Worm (Caenorhabditis elegans): Measurements from ENCODE around the gene dnj-20.

Gene dnj-20

DNA sequence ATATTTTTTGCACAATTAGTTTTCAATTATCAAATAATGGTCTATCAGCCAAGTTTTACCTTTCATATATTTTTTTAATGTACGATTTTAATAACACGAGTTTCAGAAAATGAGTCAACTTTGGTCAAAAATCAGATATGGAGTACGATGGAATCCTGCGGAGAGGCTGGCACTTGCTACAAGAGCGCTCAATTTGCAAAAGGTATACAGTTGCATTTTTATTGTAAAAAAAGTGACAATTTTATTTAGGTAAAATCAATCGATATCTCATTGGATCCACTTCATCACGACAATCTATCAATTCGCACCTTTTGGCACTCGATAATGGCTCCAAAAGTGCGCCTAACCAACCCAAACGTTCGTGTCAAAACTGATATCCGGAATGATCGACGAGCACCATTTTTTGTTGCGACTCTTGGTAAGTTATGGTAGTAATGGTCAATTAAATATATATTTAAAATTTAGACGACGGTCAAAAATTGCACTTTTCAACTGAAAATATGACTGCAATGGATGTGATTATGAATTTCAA is 26.4 kb downstream of the dnj-20 start, which contains the start of gene mrpl-53:
Gene mrpl-53, plus strand, starts transcription at position 107 of the 532 bp plus-strand sequence.
- no peak for TF ChIP-seq unc-86 (tag; optimal IDR thresholded peaks at IDR 0.05)
- TF ChIP-seq efl-1 (optimal IDR thresholded peaks at IDR 0.05) = no peak
- TF ChIP-seq efl-1 (GFP tag; optimal IDR thresholded peaks at IDR 0.05 in 1 of 2) = peak in 1 of 2 experiments; percentile 66
- no peak for TF ChIP-seq dsc-1 (tag; optimal IDR thresholded peaks at IDR 0.05)
- peak; percentile 52 for TF ChIP-seq nhr-90 (tag; optimal IDR thresholded peaks at IDR 0.05; ENCODE audit: poor library complexity)
- TF ChIP-seq lin-35 (GFP tag; optimal IDR thresholded peaks at IDR 0.05) = peak in 1 of 2 experiments; percentile 1
- peak; percentile 29 for TF ChIP-seq nhr-71 (tag; optimal IDR thresholded peaks at IDR 0.05)
- no peak for TF ChIP-seq efl-3 (GFP tag; optimal IDR thresholded peaks at IDR 0.05)
- TF ChIP-seq ets-5 (GFP tag; IDR thresholded peaks at IDR 0.05) = no peak

DNA sequence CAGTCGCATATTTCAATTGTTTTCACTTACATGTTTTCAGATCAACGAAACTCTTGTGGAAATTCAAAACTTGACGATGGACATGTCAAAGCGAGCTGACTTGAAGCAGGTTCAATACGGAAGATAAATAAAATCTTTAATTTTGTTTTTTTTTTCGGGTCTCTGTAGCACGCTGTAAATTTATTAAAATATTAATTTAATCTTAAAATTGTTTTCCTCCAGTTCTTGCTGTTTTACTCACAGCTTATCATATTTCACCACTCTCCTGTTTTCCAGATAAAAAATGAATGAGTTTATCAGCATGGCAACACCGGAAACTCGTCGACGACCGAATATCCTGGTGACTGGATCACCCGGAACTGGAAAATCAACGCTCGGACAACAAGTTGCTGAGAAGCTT is 27.6 kb downstream of the dnj-20 start, which contains the start of gene E02H1.6:
Gene E02H1.6, plus strand, starts transcription at position 301 of the 400 bp plus-strand sequence.
- TF ChIP-seq dpl-1 (GFP tag; optimal IDR thresholded peaks at IDR 0.05) = no peak
- no peak for TF ChIP-seq nhr-76 (tag; optimal IDR thresholded peaks at IDR 0.05)
- TF ChIP-seq lin-35 (GFP tag; optimal IDR thresholded peaks at IDR 0.05) = no peak
- TF ChIP-seq ceh-90 (tag; optimal IDR thresholded peaks at IDR 0.05) = no peak
- no peak for TF ChIP-seq pax-3 (tag; optimal IDR thresholded peaks at IDR 0.05)
- no peak for TF ChIP-seq aly-2 (tag; optimal IDR thresholded peaks at IDR 0.05)
- no peak for TF ChIP-seq irx-1 (tag; optimal IDR thresholded peaks at IDR 0.05)

DNA sequence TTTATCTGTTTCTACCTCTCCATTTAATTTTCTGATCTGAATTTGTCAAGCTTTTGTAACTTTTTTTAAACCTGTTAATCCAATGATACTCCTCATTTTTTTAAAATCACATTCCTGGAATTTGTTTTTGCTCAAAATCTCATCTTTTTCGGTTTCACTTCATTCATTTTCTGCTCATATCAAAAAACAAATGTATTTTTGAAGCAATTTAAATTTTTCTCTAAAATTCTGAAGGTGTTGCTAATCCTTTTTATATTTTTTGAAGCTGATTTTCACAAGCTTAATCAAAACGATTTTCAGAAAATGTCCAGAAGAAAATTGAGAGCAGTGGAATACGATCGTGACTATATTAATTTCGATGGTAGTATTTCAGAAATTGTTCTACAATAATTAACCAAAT is 29.1 kb downstream of the dnj-20 start, which contains the start of gene E02H1.5:
Gene E02H1.5, plus strand, starts transcription at position 301 of the 400 bp plus-strand sequence.
- TF ChIP-seq ces-1 (GFP tag; optimal IDR thresholded peaks at IDR 0.05) (no peak), ztf-4 (tag; optimal IDR thresholded peaks at IDR 0.05) (no peak), C34B4.2 (tag; optimal IDR thresholded peaks at IDR 0.05) (no peak), egl-27 (tag; optimal IDR thresholded peaks at IDR 0.05) (no peak), aha-1 (tag; optimal IDR thresholded peaks at IDR 0.05) (no peak), sptf-1 (tag; optimal IDR thresholded peaks at IDR 0.05) (no peak), tlp-1 (tag; optimal IDR thresholded peaks at IDR 0.05) (no peak), unc-30 (tag; optimal IDR thresholded peaks at IDR 0.05) (no peak), ceh-88 (GFP tag; IDR thresholded peaks at IDR 0.05) (no peak), snpc-4 (tag; optimal IDR thresholded peaks at IDR 0.05) (no peak), nhr-47 (tag; optimal IDR thresholded peaks at IDR 0.05) (no peak), unc-62 (GFP tag; optimal IDR thresholded peaks at IDR 0.05) (no peak), ceh-63 (GFP tag; optimal IDR thresholded peaks at IDR 0.05) (no peak), lir-3 (tag; optimal IDR thresholded peaks at IDR 0.05; ENCODE audit: poor library complexity) (no peak), Y116A8C.19 (tag; optimal IDR thresholded peaks at IDR 0.05; ENCODE audit: borderline replicate concordance) (no peak), fkh-10 (GFP tag; optimal IDR thresholded peaks at IDR 0.05) (no peak), dpl-1 (GFP tag; optimal IDR thresholded peaks at IDR 0.05) (no peak)

DNA sequence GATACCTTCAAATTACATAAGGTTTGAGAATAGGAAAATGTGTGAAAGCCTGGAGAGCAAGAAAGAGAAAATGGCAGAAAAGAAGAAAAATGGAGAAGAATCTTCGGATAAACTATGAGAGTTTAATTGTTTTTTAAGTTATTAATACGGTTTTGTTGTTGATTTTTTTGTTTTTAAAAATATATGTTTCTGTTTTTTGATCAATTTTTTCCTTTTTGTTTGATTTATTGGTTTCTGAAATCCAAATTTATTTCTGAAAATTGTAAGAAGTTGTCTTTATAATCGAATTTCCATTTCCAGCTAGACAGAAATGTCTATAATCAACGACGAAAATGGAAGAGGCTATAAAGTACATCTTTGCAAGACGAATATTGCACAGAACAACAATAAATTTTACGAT is 31.2 kb downstream of the dnj-20 start, which contains the start of gene parp-2:
Gene parp-2, plus strand, starts transcription at position 301 of the 400 bp plus-strand sequence.
- no peak for TF ChIP-seq tbx-2 (tag; optimal IDR thresholded peaks at IDR 0.05)

DNA sequence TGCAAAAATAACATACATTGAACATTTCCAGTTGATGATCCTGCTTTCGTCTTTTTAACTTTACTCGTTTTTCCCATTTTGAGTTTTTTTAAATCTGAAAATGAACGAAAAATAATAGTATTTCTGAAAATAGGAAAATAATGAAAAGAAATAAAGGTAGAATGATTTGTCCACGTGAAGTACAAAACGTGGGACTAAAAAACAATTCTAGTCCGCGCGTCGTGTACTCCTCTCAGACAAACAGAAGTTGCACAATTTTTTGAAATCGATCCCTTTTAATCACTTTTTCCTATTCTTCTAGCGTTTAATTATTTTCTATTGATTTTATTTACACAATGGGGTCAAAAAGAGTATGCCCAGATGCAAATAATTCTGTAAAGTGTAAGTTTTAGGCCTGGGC is 32.9 kb downstream of the dnj-20 start, which contains the start of the genes E02H1.1 and tag-124:
Gene E02H1.1, minus strand, starts transcription at position 94 of the 400 bp plus-strand sequence.
Gene tag-124, plus strand, starts transcription at position 222 of the 400 bp plus-strand sequence.
- peak; percentile 79 for TF ChIP-seq ztf-4 (tag; optimal IDR thresholded peaks at IDR 0.05)
- TF ChIP-seq unc-86 (tag; optimal IDR thresholded peaks at IDR 0.05) = peak; percentile 81
- peak; percentile 57 for TF ChIP-seq aly-2 (tag; optimal IDR thresholded peaks at IDR 0.05)
- peak; percentile 38 for TF ChIP-seq snpc-4 (tag; optimal IDR thresholded peaks at IDR 0.05)
- TF ChIP-seq nhr-71 (tag; optimal IDR thresholded peaks at IDR 0.05) = peak; percentile 93
- TF ChIP-seq jun-1 (tag; optimal IDR thresholded peaks at IDR 0.05) = peak; percentile 42
- peak; percentile 96 for TF ChIP-seq ceh-90 (tag; optimal IDR thresholded peaks at IDR 0.05)
- TF ChIP-seq sox-4 (tag; optimal IDR thresholded peaks at IDR 0.05) = peak; percentile 95
- TF ChIP-seq pqm-1 (tag; optimal IDR thresholded peaks at IDR 0.05) = no peak
- peak; percentile 93 for TF ChIP-seq Y116A8C.19 (tag; optimal IDR thresholded peaks at IDR 0.05; ENCODE audit: borderline replicate concordance)
- TF ChIP-seq blmp-1 (tag; optimal IDR thresholded peaks at IDR 0.05) = peak; percentile 50
- TF ChIP-seq mep-1 (tag; optimal IDR thresholded peaks at IDR 0.05) = peak; percentile 78
- no peak for TF ChIP-seq tlp-1 (tag; optimal IDR thresholded peaks at IDR 0.05)
- peak; percentile 66 for TF ChIP-seq nhr-11 (tag; optimal IDR thresholded peaks at IDR 0.05)
- TF ChIP-seq lir-3 (tag; optimal IDR thresholded peaks at IDR 0.05; ENCODE audit: poor library complexity) = peak; percentile 98
- peak in 1 of 2 experiments; percentile 97 for TF ChIP-seq ztf-11 (tag; optimal IDR thresholded peaks at IDR 0.05)
- peak; percentile 91 for TF ChIP-seq snu-23 (GFP tag; optimal IDR thresholded peaks at IDR 0.05)
- peak; percentile 33 for TF ChIP-seq F16B12.6 (tag; optimal IDR thresholded peaks at IDR 0.05)
- peak; percentile 97 for TF ChIP-seq nhr-85 (tag)
- TF ChIP-seq ets-5 (GFP tag; IDR thresholded peaks at IDR 0.05) = no peak
- TF ChIP-seq vab-15 (tag; optimal IDR thresholded peaks at IDR 0.05) = peak; percentile 65
- no peak for TF ChIP-seq nhr-12 (tag; optimal IDR thresholded peaks at IDR 0.05)
- TF ChIP-seq lsy-2 (tag; optimal IDR thresholded peaks at IDR 0.05) = peak; percentile 84 to 88

All from whole organism, L1 larva.